Fruit fly (Drosophila melanogaster) whole organism, embryonic: ENCODE results near the gene Vta1.
A peak's percentile ranks its signal among the peaks of the same experiment; 100 is the strongest.

Source experiments
- Atf-2 ChIP-seq: fragments of 200-800 bp; sonication (Bioruptor generic); optimal IDR thresholded peaks from 2 replicates; lab custom pipeline; 2016; ENCODE audit warnings: missing biosample characterization, missing genetic modification characterization
- Atf3 ChIP-seq: fragments of 200-800 bp; sonication (Bioruptor generic); optimal IDR thresholded peaks from 3 replicates; lab custom pipeline; 2016; ENCODE audit warnings: missing biosample characterization, missing genetic modification characterization
- B-H2 ChIP-seq: fragments of 200-800 bp; sonication (Bioruptor generic); optimal IDR thresholded peaks from 2 replicates; lab custom pipeline; 2018; ENCODE audit warnings: missing biosample characterization, mild to moderate bottlenecking, missing genetic modification characterization
- C15 ChIP-seq: fragments of 200-800 bp; sonication (Bioruptor generic); IDR thresholded peaks from 3 replicates; pipeline ENCODE4 v1.3.6; 2022; ENCODE audit warnings: missing biosample characterization, missing genetic modification characterization
- CG10654 ChIP-seq: fragments of 200-800 bp; sonication (Bioruptor generic); optimal IDR thresholded peaks from 2 replicates; lab custom pipeline; 2016; ENCODE audit warnings: missing biosample characterization, missing genetic modification characterization
- CG11504 ChIP-seq: fragments of 200-800 bp; sonication (Bioruptor generic); optimal IDR thresholded peaks from 3 replicates; lab custom pipeline; 2019; ENCODE audit warnings: missing biosample characterization, mild to moderate bottlenecking, missing genetic modification characterization, moderate library complexity
- CG12942 ChIP-seq: fragments of 200-800 bp; sonication (Bioruptor generic); optimal IDR thresholded peaks from 3 replicates; lab custom pipeline; 2016; ENCODE audit warnings: missing biosample characterization, missing genetic modification characterization
- CG13296 ChIP-seq: fragments of 200-800 bp; sonication (Bioruptor generic); optimal IDR thresholded peaks from 3 replicates; lab custom pipeline; 2018; ENCODE audit warnings: missing biosample characterization, mild to moderate bottlenecking, missing genetic modification characterization
- CG14441 ChIP-seq: fragments of 200-800 bp; sonication (Bioruptor generic); IDR thresholded peaks from 2 replicates; pipeline ENCODE4 v1.3.6; 2022; ENCODE audit warnings: missing biosample characterization, missing genetic modification characterization
- CG16779 ChIP-seq: fragments of 200-800 bp; sonication (Bioruptor generic); IDR thresholded peaks from 2 replicates; pipeline ENCODE4 v1.3.6; 2022; ENCODE audit warnings: missing biosample characterization, missing genetic modification characterization
- CG2129 ChIP-seq: fragments of 200-800 bp; sonication (Bioruptor generic); IDR thresholded peaks from 2 replicates; pipeline ENCODE4 v1.3.6; 2022; ENCODE audit warnings: missing biosample characterization, missing genetic modification characterization; ENCODE audit not compliant: partially characterized antibody
- CG30431 ChIP-seq: fragments of 200-800 bp; sonication (Bioruptor generic); optimal IDR thresholded peaks from 2 replicates; lab custom pipeline; 2017; ENCODE audit warnings: missing biosample characterization, missing genetic modification characterization
- CG31224 ChIP-seq: fragments of 200-800 bp; sonication (Bioruptor generic); IDR thresholded peaks from 2 replicates; pipeline ENCODE4 v1.3.6; 2022; ENCODE audit warnings: missing biosample characterization, missing genetic modification characterization
- CG32772 ChIP-seq: fragments of 200-800 bp; sonication (Bioruptor generic); IDR thresholded peaks from 2 replicates; pipeline ENCODE4 v1.3.6; 2022; ENCODE audit warnings: missing biosample characterization, missing genetic modification characterization
- CG34224 ChIP-seq: fragments of 200-800 bp; sonication (Bioruptor generic); IDR thresholded peaks from 3 replicates; pipeline ENCODE4 v1.3.6; 2022; ENCODE audit warnings: missing biosample characterization, missing genetic modification characterization; ENCODE audit not compliant: partially characterized antibody
- CG34376 ChIP-seq: fragments of 200-800 bp; sonication (Bioruptor generic); optimal IDR thresholded peaks from 2 replicates; lab custom pipeline; 2018; ENCODE audit warnings: missing biosample characterization, mild to moderate bottlenecking, missing genetic modification characterization
- CG4730 ChIP-seq: fragments of 200-800 bp; sonication (Bioruptor generic); IDR thresholded peaks from 2 replicates; pipeline ENCODE4 v1.3.6; 2022; ENCODE audit warnings: missing biosample characterization, missing genetic modification characterization
- CG8281 ChIP-seq: fragments of 200-800 bp; sonication (Bioruptor generic); optimal IDR thresholded peaks from 2 replicates; lab custom pipeline; 2018; ENCODE audit warnings: missing biosample characterization, mild to moderate bottlenecking, missing genetic modification characterization, moderate library complexity
- CG8478 ChIP-seq: fragments of >200 bp; optimal IDR thresholded peaks from 2 replicates; lab custom pipeline; 2018
- CG9797 ChIP-seq: fragments of 200-800 bp; sonication (Bioruptor generic); optimal IDR thresholded peaks from 3 replicates; lab custom pipeline; 2018; ENCODE audit warnings: missing biosample characterization, mild to moderate bottlenecking, missing genetic modification characterization
- CG9932 ChIP-seq: fragments of 200-800 bp; sonication (Bioruptor generic); IDR thresholded peaks from 2 replicates; pipeline ENCODE4 v1.3.6; 2022; ENCODE audit warnings: missing biosample characterization, missing genetic modification characterization
- Dbx ChIP-seq: fragments of 200-800 bp; sonication (Bioruptor generic); IDR thresholded peaks from 3 replicates; pipeline ENCODE4 v1.3.6; 2022; ENCODE audit warnings: missing biosample characterization, missing genetic modification characterization
- Doc2 ChIP-seq: fragments of 200-800 bp; sonication (Bioruptor generic); IDR thresholded peaks from 2 replicates; pipeline ENCODE4 v1.3.6; 2022; ENCODE audit warnings: missing biosample characterization, missing genetic modification characterization
- Ets97D ChIP-seq: fragments of 200-800 bp; sonication (Bioruptor generic); optimal IDR thresholded peaks from 3 replicates; lab custom pipeline; 2016; ENCODE audit warnings: missing biosample characterization, missing genetic modification characterization
- H15 ChIP-seq: fragments of 200-800 bp; sonication (Bioruptor generic); IDR thresholded peaks from 3 replicates; pipeline ENCODE4 v1.3.6; 2022; ENCODE audit warnings: missing biosample characterization, missing genetic modification characterization
- Hr3 ChIP-seq: fragments of 200-800 bp; sonication (Bioruptor generic); optimal IDR thresholded peaks from 3 replicates; lab custom pipeline; 2016; ENCODE audit warnings: missing biosample characterization, missing genetic modification characterization
- Hr51 ChIP-seq, 2 experiments: fragments of 200-800 bp; sonication (Bioruptor generic); optimal IDR thresholded peaks; 2 replicates in 1 of 2; 3 replicates in 1 of 2; lab custom pipeline; 2016 to 2018; ENCODE audit warnings: missing biosample characterization in 2 of 2, missing genetic modification characterization in 2 of 2, mild to moderate bottlenecking in 1 of 2, moderate library complexity in 1 of 2
- Lhr ChIP-seq: fragments of 200-800 bp; sonication (Bioruptor generic); optimal IDR thresholded peaks from 3 replicates; lab custom pipeline; 2017; ENCODE audit warnings: mild to moderate bottlenecking, missing biosample characterization, missing genetic modification reagents, missing genetic modification characterization
- Nf-YB ChIP-seq: fragments of 200-800 bp; sonication (Bioruptor generic); optimal IDR thresholded peaks from 3 replicates; lab custom pipeline; 2019; ENCODE audit warnings: missing biosample characterization, mild to moderate bottlenecking, missing genetic modification characterization, moderate library complexity
- Ptx1 ChIP-seq: fragments of 200-800 bp; sonication (Bioruptor generic); IDR thresholded peaks from 2 replicates; pipeline ENCODE4 v1.3.6; 2022; ENCODE audit warnings: missing biosample characterization, missing genetic modification characterization
- Ravus ChIP-seq: fragments of 200-800 bp; sonication (Bioruptor generic); IDR thresholded peaks from 2 replicates; pipeline ENCODE4 v1.3.6; 2022; ENCODE audit warnings: missing biosample characterization, missing genetic modification characterization
- Stat92E ChIP-seq, 3 experiments: fragments of >200 bp in 2 of 3; fragments of 200-800 bp in 1 of 3; sonication (Bioruptor generic) in 1 of 3; optimal IDR thresholded peaks; 2 replicates each; lab custom pipeline; 2017 to 2019; ENCODE audit warnings: missing biosample characterization in 3 of 3, missing genetic modification characterization in 3 of 3, mild to moderate bottlenecking in 1 of 3, moderate library complexity in 1 of 3
- Trl ChIP-seq, 3 experiments: fragments of >200 bp in 2 of 3; fragments of 200-800 bp in 1 of 3; sonication (Bioruptor generic) in 1 of 3; optimal IDR thresholded peaks; 2 replicates in 1 of 3; 3 replicates in 2 of 3; lab custom pipeline; 2016 to 2017; ENCODE audit warnings: missing biosample characterization in 1 of 3, missing genetic modification characterization in 1 of 3
- Usf ChIP-seq: fragments of 200-800 bp; sonication (Bioruptor generic); optimal IDR thresholded peaks from 2 replicates; lab custom pipeline; 2017; ENCODE audit warnings: missing genotype, missing biosample characterization, missing genetic modification characterization
- Vsx1 ChIP-seq: fragments of 200-800 bp; sonication (Bioruptor generic); optimal IDR thresholded peaks from 2 replicates; lab custom pipeline; 2017; ENCODE audit warnings: missing biosample characterization, mild to moderate bottlenecking, missing genetic modification characterization, missing genetic modification reagents
- Xbp1 ChIP-seq: fragments of 200-800 bp; sonication (Bioruptor generic); optimal IDR thresholded peaks from 3 replicates; lab custom pipeline; 2016; ENCODE audit warnings: missing biosample characterization, mild to moderate bottlenecking, missing genetic modification characterization
- az2 ChIP-seq: fragments of 200-800 bp; sonication (Bioruptor generic); optimal IDR thresholded peaks from 3 replicates; lab custom pipeline; 2016; ENCODE audit warnings: missing biosample characterization, missing genetic modification characterization
- chinmo ChIP-seq: fragments of 200-800 bp; sonication (Bioruptor generic); IDR thresholded peaks from 4 replicates; pipeline ENCODE4 v1.3.6; 2022; ENCODE audit warnings: missing biosample characterization, missing genetic modification characterization; ENCODE audit not compliant: partially characterized antibody
- da ChIP-seq: fragments of 200-800 bp; sonication (Bioruptor generic); optimal IDR thresholded peaks from 2 replicates; lab custom pipeline; 2016; ENCODE audit warnings: missing biosample characterization, missing genetic modification characterization
- en ChIP-seq: fragments of 200-800 bp; sonication (Bioruptor generic); optimal IDR thresholded peaks from 2 replicates; lab custom pipeline; 2016; ENCODE audit warnings: missing biosample characterization, missing genetic modification characterization
- ewg ChIP-seq: fragments of 200-800 bp; sonication (Bioruptor generic); optimal IDR thresholded peaks from 3 replicates; lab custom pipeline; 2017; ENCODE audit warnings: mild to moderate bottlenecking, missing biosample characterization, missing genetic modification reagents, missing genetic modification characterization
- ftz-f1 ChIP-seq: fragments of 200-800 bp; sonication (Bioruptor generic); optimal IDR thresholded peaks from 2 replicates; lab custom pipeline; 2016; ENCODE audit warnings: missing biosample characterization, missing genetic modification characterization
- gt ChIP-seq: fragments of 200-800 bp; sonication (Bioruptor generic); IDR thresholded peaks from 2 replicates; pipeline ENCODE4 v1.3.6; 2022; ENCODE audit warnings: missing biosample characterization, missing genetic modification characterization
- hkb ChIP-seq, 2 experiments: fragments of 200-800 bp in 1 of 2; fragments of >200 bp in 1 of 2; sonication (Bioruptor generic) in 1 of 2; IDR thresholded peaks in 1 of 2; optimal IDR thresholded peaks in 1 of 2; 2 replicates each; pipeline versions ENCODE4 v1.3.6 to Lab custom; 2017 to 2022; ENCODE audit warnings: missing biosample characterization in 1 of 2, missing genetic modification characterization in 1 of 2
- oc ChIP-seq: fragments of 200-800 bp; sonication (Bioruptor generic); optimal IDR thresholded peaks from 2 replicates; lab custom pipeline; 2018; ENCODE audit warnings: missing biosample characterization, mild to moderate bottlenecking, missing genetic modification characterization, moderate library complexity
- pfk ChIP-seq: fragments of 200-800 bp; sonication (Bioruptor generic); optimal IDR thresholded peaks from 2 replicates; lab custom pipeline; 2018; ENCODE audit warnings: missing biosample characterization, mild to moderate bottlenecking, missing genetic modification characterization, moderate library complexity
- pita ChIP-seq: fragments of 200-800 bp; sonication (Bioruptor generic); optimal IDR thresholded peaks from 2 replicates; lab custom pipeline; 2017; ENCODE audit warnings: missing biosample characterization, mild to moderate bottlenecking, missing genetic modification characterization
- sens-2 ChIP-seq: fragments of 200-800 bp; sonication (Bioruptor generic); IDR thresholded peaks from 2 replicates; pipeline ENCODE4 v1.3.6; 2022; ENCODE audit warnings: missing biosample characterization, missing genetic modification characterization
- sim ChIP-seq: fragments of 200-800 bp; sonication (Bioruptor generic); IDR thresholded peaks from 2 replicates; pipeline ENCODE4 v1.3.6; 2022; ENCODE audit warnings: missing biosample characterization, missing genetic modification characterization
- wek ChIP-seq: fragments of 200-800 bp; sonication (Bioruptor generic); optimal IDR thresholded peaks from 3 replicates; lab custom pipeline; 2018; ENCODE audit warnings: missing biosample characterization, mild to moderate bottlenecking, missing genetic modification characterization, moderate library complexity

Vta1 gene

DNA sequence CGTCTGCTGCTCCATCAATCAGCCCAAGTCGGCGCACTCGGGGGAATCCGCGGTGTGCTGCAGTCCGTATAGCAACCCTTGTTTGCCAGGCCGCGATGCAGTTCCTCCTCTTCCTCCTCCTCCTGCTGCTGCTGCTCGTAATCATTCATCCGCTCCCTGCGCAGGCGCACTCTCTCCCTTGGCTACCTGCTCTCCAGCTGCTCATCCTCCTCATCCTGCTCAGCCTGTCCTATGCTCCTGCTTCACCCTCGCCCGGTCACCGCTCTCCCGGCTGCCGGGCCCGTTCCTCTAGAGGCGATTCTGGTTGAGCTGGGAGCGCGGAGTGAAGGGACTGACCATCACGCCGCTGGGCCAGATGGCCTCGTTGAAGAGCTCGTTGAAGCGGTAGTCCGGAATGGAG is 25.8 kb downstream of the Vta1 start (continued):
- TF ChIP-seq B-H2 (GFP tag; lab: Kevin White, UChicago) (no peak), Hr51 (GFP tag; optimal IDR thresholded peaks at IDR 0.05; lab: Kevin White, UChicago) (no peak), CG31224 (peak; percentile 48; the same call in 1 of the 2 replicates), CG13296 (no peak), Lhr (GFP tag; lab: Kevin White, UChicago) (no peak), Nf-YB (no peak), chinmo (GFP tag; lab: Robert Waterston, UW) (0 out of 4 replicates have a peak, but pooled peaks have one; percentile 42), az2 (GFP tag; lab: Kevin White, UChicago) (no peak), CG14441 (GFP tag; lab: Robert Waterston, UW) (no peak), Ptx1 (no peak), CG4730 (GFP tag; lab: Robert Waterston, UW) (no peak), sens-2 (GFP tag; lab: Robert Waterston, UW) (no peak), CG8281 (tag; lab: Kevin White, UChicago) (no peak), CG10654 (GFP tag; lab: Kevin White, UChicago) (no peak), Stat92E (GFP tag; optimal IDR thresholded peaks at IDR 0.05; lab: Kevin White, UChicago) (no peak), wek (no peak), oc (no peak), Ets97D (GFP tag; lab: Kevin White, UChicago) (no peak), Atf3 (GFP tag; lab: Kevin White, UChicago) (no peak), Hr3 (GFP tag; lab: Kevin White, UChicago) (no peak), Trl (optimal IDR thresholded peaks at IDR 0.05; lab: Kevin White, UChicago) (peak; percentile 15 to 38), Trl (GFP tag; optimal IDR thresholded peaks at IDR 0.05; lab: Kevin White, UChicago) (no peak), Xbp1 (GFP tag; lab: Kevin White, UChicago) (no peak), da (no peak), ewg (GFP tag; lab: Kevin White, UChicago) (peak; percentile 89), CG16779 (no peak), CG9797 (GFP tag; lab: Kevin White, UChicago) (no peak), CG11504 (no peak), Vsx1 (GFP tag; lab: Kevin White, UChicago) (no peak), gt (GFP tag; lab: Robert Waterston, UW) (no peak)

DNA sequence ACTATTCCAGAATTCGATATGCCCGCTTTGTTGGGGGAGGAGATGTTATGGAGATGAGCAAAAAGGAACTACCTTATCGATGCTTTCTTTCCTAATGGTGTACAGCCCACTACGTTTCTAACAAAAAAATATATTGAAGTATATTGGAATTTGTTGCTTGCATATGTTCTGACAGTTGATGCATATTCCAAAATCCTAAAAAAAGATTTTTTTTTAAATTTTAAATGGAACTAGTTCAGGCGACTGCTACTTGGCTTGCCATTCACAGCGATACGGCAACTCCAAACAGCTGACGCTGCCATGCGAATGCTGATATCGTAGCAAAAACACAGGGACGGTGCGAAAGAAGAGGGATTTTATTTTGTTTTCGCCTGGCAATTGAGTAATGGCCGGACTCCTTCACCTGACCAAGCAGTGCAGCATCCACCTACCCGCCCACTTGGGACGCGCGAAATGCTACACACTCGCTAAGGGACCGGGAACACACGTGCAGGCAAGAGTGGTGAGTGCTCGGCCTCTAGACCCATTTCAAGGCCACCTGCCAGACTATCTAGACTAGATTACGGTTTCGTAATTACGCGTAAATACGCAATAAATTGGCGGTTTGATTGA is 34.5 kb downstream of the Vta1 start, which contains the start of the genes CG13926, ABCB7 and CG33230:
Gene CG13926 (minus strand): TSS at position 43 of the 612 bp plus-strand sequence.
Gene ABCB7 (plus strand): TSS at position 299 of the 612 bp plus-strand sequence.
Gene CG33230 (plus strand): TSS at position 299 of the 612 bp plus-strand sequence.
- TF ChIP-seq CG32772 (GFP tag; lab: Robert Waterston, UW) (no peak), CG34224 (GFP tag; lab: Robert Waterston, UW) (peak; percentile 66; the same call in 2 of the 3 replicates), Dbx (GFP tag; lab: Robert Waterston, UW) (0 out of 3 replicates have a peak, but pooled peaks have one; percentile 42), CG9932 (GFP tag; lab: Robert Waterston, UW) (peak; percentile 53; the same call in 1 of the 2 replicates), Atf-2 (no peak), CG30431 (GFP tag; lab: Kevin White, UChicago) (no peak), sim (no peak), CG8478 (no peak), Usf (GFP tag; lab: Kevin White, UChicago) (no peak), CG12942 (GFP tag; lab: Kevin White, UChicago) (no peak), en (GFP tag; lab: Kevin White, UChicago) (no peak), CG34376 (GFP tag; lab: Kevin White, UChicago) (peak; percentile 37), pita (GFP tag; lab: Kevin White, UChicago) (no peak), Doc2 (GFP tag; lab: Robert Waterston, UW) (no peak), chinmo (GFP tag; lab: Robert Waterston, UW) (0 out of 4 replicates have a peak, but pooled peaks have one; percentile 18), pfk (no peak), az2 (GFP tag; lab: Kevin White, UChicago) (peak; percentile 8), hkb (optimal IDR thresholded peaks at IDR 0.05; lab: Kevin White, UChicago) (peak; percentile 75), hkb (GFP tag; IDR thresholded peaks at IDR 0.05; lab: Robert Waterston, UW) (no peak), CG2129 (GFP tag; lab: Robert Waterston, UW) (no peak; the same call in 1 of the 2 replicates), ftz-f1 (GFP tag; lab: Kevin White, UChicago) (peak; percentile 98), H15 (GFP tag; lab: Robert Waterston, UW) (no peak), C15 (GFP tag; lab: Robert Waterston, UW) (no peak), Ravus (GFP tag; lab: Robert Waterston, UW) (no peak)
